Fruit fly (Drosophila melanogaster) whole organism, embryonic: Measurements from ENCODE around the gene DEF8.
A peak's percentile ranks its signal among the peaks of the same experiment; 100 is the strongest.

Experiments used
- Atf6 ChIP-seq: fragments of 200-800 bp; sonication (Bioruptor generic); IDR thresholded peaks from 2 replicates; pipeline ENCODE4 v1.3.6; 2022; ENCODE audit warnings: missing biosample characterization, missing genetic modification characterization
- CG10366 ChIP-seq: fragments of 200-800 bp; sonication (Bioruptor generic); IDR thresholded peaks from 2 replicates; pipeline ENCODE4 v1.3.6; 2022; ENCODE audit warnings: missing biosample characterization, missing genetic modification characterization
- CG10979 ChIP-seq: fragments of 200-800 bp; sonication (Bioruptor generic); optimal IDR thresholded peaks from 2 replicates; lab custom pipeline; 2018; ENCODE audit warnings: missing biosample characterization, mild to moderate bottlenecking, missing genetic modification characterization, moderate library complexity
- CG11695 ChIP-seq: fragments of 200-800 bp; sonication (Bioruptor generic); IDR thresholded peaks from 3 replicates; pipeline ENCODE4 v1.3.6; 2022; ENCODE audit warnings: missing biosample characterization, missing genetic modification characterization
- CG11696 ChIP-seq: fragments of 200-800 bp; sonication (Bioruptor generic); IDR thresholded peaks from 2 replicates; pipeline ENCODE4 v1.3.6; 2022; ENCODE audit warnings: missing biosample characterization, missing genetic modification characterization
- CG12236 ChIP-seq: fragments of 200-800 bp; sonication (Bioruptor generic); optimal IDR thresholded peaks from 2 replicates; lab custom pipeline; 2016; ENCODE audit warnings: missing biosample characterization, missing genetic modification characterization
- CG12744 ChIP-seq: fragments of 200-800 bp; sonication (Bioruptor generic); optimal IDR thresholded peaks from 2 replicates; lab custom pipeline; 2016; ENCODE audit warnings: missing biosample characterization, missing genetic modification characterization
- CG14667 ChIP-seq: fragments of 200-800 bp; sonication (Bioruptor generic); IDR thresholded peaks from 2 replicates; pipeline ENCODE4 v1.3.6; 2022; ENCODE audit warnings: missing biosample characterization, missing genetic modification characterization
- CG14860 ChIP-seq: fragments of 200-800 bp; sonication (Bioruptor generic); IDR thresholded peaks from 3 replicates; pipeline ENCODE4 v1.3.6; 2022; ENCODE audit warnings: missing biosample characterization, missing genetic modification characterization; ENCODE audit not compliant: partially characterized antibody
- CG15479 ChIP-seq: fragments of 200-800 bp; sonication (Bioruptor generic); optimal IDR thresholded peaks from 3 replicates; lab custom pipeline; 2019; ENCODE audit warnings: missing biosample characterization, mild to moderate bottlenecking, missing genetic modification characterization, moderate library complexity
- CG16863 ChIP-seq: fragments of 200-800 bp; sonication (Bioruptor generic); optimal IDR thresholded peaks from 3 replicates; lab custom pipeline; 2016; ENCODE audit warnings: missing biosample characterization, missing genetic modification characterization
- CG17385 ChIP-seq: fragments of 200-800 bp; sonication (Bioruptor generic); optimal IDR thresholded peaks from 3 replicates; lab custom pipeline; 2018; ENCODE audit warnings: missing biosample characterization, mild to moderate bottlenecking, missing genetic modification characterization
- CG18262 ChIP-seq: fragments of 200-800 bp; optimal IDR thresholded peaks from 3 replicates; lab custom pipeline; 2019; ENCODE audit warnings: missing biosample characterization, mild to moderate bottlenecking, missing genetic modification characterization, moderate library complexity
- CG18599 ChIP-seq: fragments of 200-800 bp; sonication (Bioruptor generic); optimal IDR thresholded peaks from 3 replicates; lab custom pipeline; 2017; ENCODE audit warnings: missing biosample characterization, missing genetic modification characterization, mild to moderate bottlenecking, moderate library complexity, missing genetic modification reagents
- CG2129 ChIP-seq: fragments of 200-800 bp; sonication (Bioruptor generic); IDR thresholded peaks from 2 replicates; pipeline ENCODE4 v1.3.6; 2022; ENCODE audit warnings: missing biosample characterization, missing genetic modification characterization; ENCODE audit not compliant: partially characterized antibody
- CG31365 ChIP-seq: fragments of 200-800 bp; sonication (Bioruptor generic); optimal IDR thresholded peaks from 2 replicates; lab custom pipeline; 2018; ENCODE audit warnings: missing biosample characterization, mild to moderate bottlenecking, missing genetic modification characterization
- CG6254 ChIP-seq: fragments of 200-800 bp; sonication (Bioruptor generic); optimal IDR thresholded peaks from 3 replicates; lab custom pipeline; 2017; ENCODE audit warnings: mild to moderate bottlenecking, missing biosample characterization, missing genetic modification reagents, missing genetic modification characterization
- CG6272 ChIP-seq: fragments of 200-800 bp; sonication (Bioruptor generic); IDR thresholded peaks from 2 replicates; pipeline ENCODE4 v1.3.6; 2022; ENCODE audit warnings: missing biosample characterization, missing genetic modification characterization
- CG7839 ChIP-seq: fragments of 200-800 bp; sonication (Bioruptor generic); optimal IDR thresholded peaks from 3 replicates; lab custom pipeline; 2018; ENCODE audit warnings: missing biosample characterization, mild to moderate bottlenecking, missing genetic modification characterization, moderate library complexity
- CG7963 ChIP-seq: fragments of 200-800 bp; sonication (Bioruptor generic); IDR thresholded peaks from 3 replicates; pipeline ENCODE4 v1.3.6; 2022; ENCODE audit warnings: missing biosample characterization, missing genetic modification characterization; ENCODE audit not compliant: partially characterized antibody
- CG9932 ChIP-seq: fragments of 200-800 bp; sonication (Bioruptor generic); IDR thresholded peaks from 2 replicates; pipeline ENCODE4 v1.3.6; 2022; ENCODE audit warnings: missing biosample characterization, missing genetic modification characterization
- CTCF ChIP-seq: fragments of 200-800 bp; sonication (Bioruptor generic); optimal IDR thresholded peaks from 2 replicates; lab custom pipeline; 2017; ENCODE audit warnings: missing biosample characterization, mild to moderate bottlenecking, missing genetic modification characterization, moderate library complexity
- D ChIP-seq, 2 experiments: fragments of 200-800 bp in 1 of 2; fragments of >200 bp in 1 of 2; sonication (Bioruptor generic) in 1 of 2; optimal IDR thresholded peaks; 2 replicates in 1 of 2; 3 replicates in 1 of 2; lab custom pipeline; 2017; ENCODE audit warnings: mild to moderate bottlenecking in 1 of 2, missing biosample characterization in 1 of 2, missing genetic modification characterization in 1 of 2, missing genetic modification reagents in 1 of 2
- Dll ChIP-seq: fragments of 200-800 bp; sonication (Bioruptor generic); IDR thresholded peaks from 4 replicates; pipeline ENCODE4 v1.3.6; 2022; ENCODE audit warnings: missing biosample characterization, missing genetic modification characterization; ENCODE audit not compliant: partially characterized antibody
- Doc3 ChIP-seq: fragments of 200-800 bp; sonication (Bioruptor generic); IDR thresholded peaks from 3 replicates; pipeline ENCODE4 v1.3.6; 2022; ENCODE audit warnings: missing biosample characterization, missing genetic modification characterization; ENCODE audit not compliant: partially characterized antibody
- Hey ChIP-seq: fragments of 200-800 bp; sonication (Bioruptor generic); optimal IDR thresholded peaks from 3 replicates; lab custom pipeline; 2018; ENCODE audit warnings: missing biosample characterization, mild to moderate bottlenecking, missing genetic modification characterization
- Lim3 ChIP-seq: fragments of 200-800 bp; sonication (Bioruptor generic); IDR thresholded peaks from 2 replicates; pipeline ENCODE4 v1.3.6; 2022; ENCODE audit warnings: missing biosample characterization, missing genetic modification characterization
- Med ChIP-seq: fragments of 200-800 bp; sonication (Bioruptor generic); peaks from one replicate; lab custom pipeline; 2016; ENCODE audit warnings: missing biosample characterization, missing genetic modification characterization, mild to moderate bottlenecking, inconsistent platforms, moderate library complexity
- Mrtf ChIP-seq: fragments of 200-800 bp; sonication (Bioruptor generic); IDR thresholded peaks from 3 replicates; pipeline ENCODE4 v1.3.6; 2022; ENCODE audit warnings: missing biosample characterization, missing genetic modification characterization
- Ravus ChIP-seq: fragments of 200-800 bp; sonication (Bioruptor generic); IDR thresholded peaks from 2 replicates; pipeline ENCODE4 v1.3.6; 2022; ENCODE audit warnings: missing biosample characterization, missing genetic modification characterization
- caup ChIP-seq: fragments of 200-800 bp; sonication (Bioruptor generic); optimal IDR thresholded peaks from 3 replicates; lab custom pipeline; 2017; ENCODE audit warnings: missing biosample characterization, mild to moderate bottlenecking, missing genetic modification characterization, moderate library complexity; ENCODE audit not compliant: severe bottlenecking
- chif ChIP-seq, 2 experiments: fragments of 200-800 bp; sonication (Bioruptor generic); optimal IDR thresholded peaks; 3 replicates each; lab custom pipeline; 2016; ENCODE audit warnings: missing biosample characterization in 2 of 2, missing genetic modification characterization in 2 of 2
- cwo ChIP-seq: fragments of 200-800 bp; sonication (Bioruptor generic); optimal IDR thresholded peaks from 3 replicates; lab custom pipeline; 2017; ENCODE audit warnings: missing biosample characterization, missing genetic modification characterization, mild to moderate bottlenecking, moderate library complexity, missing genetic modification reagents
- dmrt99B ChIP-seq: fragments of 200-800 bp; sonication (Bioruptor generic); optimal IDR thresholded peaks from 2 replicates; lab custom pipeline; 2018; ENCODE audit warnings: missing biosample characterization, mild to moderate bottlenecking, missing genetic modification characterization, moderate library complexity
- ems ChIP-seq: fragments of 200-800 bp; sonication (Bioruptor generic); optimal IDR thresholded peaks from 3 replicates; lab custom pipeline; 2016; ENCODE audit warnings: missing biosample characterization, missing genetic modification characterization
- fd96Cb ChIP-seq: fragments of 200-800 bp; sonication (Bioruptor generic); optimal IDR thresholded peaks from 2 replicates; lab custom pipeline; 2018; ENCODE audit warnings: missing biosample characterization, mild to moderate bottlenecking, missing genetic modification characterization, moderate library complexity
- gce ChIP-seq: fragments of 200-800 bp; sonication (Bioruptor generic); IDR thresholded peaks from 3 replicates; pipeline ENCODE4 v1.3.6; 2022; ENCODE audit warnings: missing biosample characterization, missing genetic modification characterization
- grn ChIP-seq: fragments of 200-800 bp; sonication (Bioruptor generic); optimal IDR thresholded peaks from 3 replicates; lab custom pipeline; 2017; ENCODE audit warnings: missing biosample characterization, missing genetic modification characterization
- mam ChIP-seq: fragments of 200-800 bp; sonication (Bioruptor generic); optimal IDR thresholded peaks from 3 replicates; lab custom pipeline; 2016; ENCODE audit warnings: missing biosample characterization, missing genetic modification characterization
- mld ChIP-seq: fragments of 200-800 bp; sonication (Bioruptor generic); IDR thresholded peaks from 3 replicates; pipeline ENCODE4 v1.3.6; 2022; ENCODE audit warnings: missing biosample characterization, missing genetic modification characterization; ENCODE audit not compliant: partially characterized antibody
- pb ChIP-seq: fragments of 200-800 bp; sonication (Bioruptor generic); optimal IDR thresholded peaks from 3 replicates; lab custom pipeline; 2016; ENCODE audit warnings: missing biosample characterization, missing genetic modification characterization
- phol ChIP-seq: fragments of 200-800 bp; sonication (Bioruptor generic); optimal IDR thresholded peaks from 3 replicates; lab custom pipeline; 2018; ENCODE audit warnings: missing biosample characterization, mild to moderate bottlenecking, missing genetic modification characterization, moderate library complexity
- repo ChIP-seq: fragments of 200-800 bp; sonication (Bioruptor generic); optimal IDR thresholded peaks from 2 replicates; lab custom pipeline; 2016; ENCODE audit warnings: missing biosample characterization, missing genetic modification characterization
- salm ChIP-seq: fragments of 200-800 bp; sonication (Bioruptor generic); optimal IDR thresholded peaks from 2 replicates; lab custom pipeline; 2018; ENCODE audit warnings: missing biosample characterization, mild to moderate bottlenecking, missing genetic modification characterization
- sens ChIP-seq: fragments of 200-800 bp; sonication (Bioruptor generic); peaks from one replicate; lab custom pipeline; 2016; ENCODE audit warnings: missing biosample characterization, missing genetic modification characterization
- sisA ChIP-seq: fragments of 200-800 bp; sonication (Bioruptor generic); IDR thresholded peaks from 2 replicates; pipeline ENCODE4 v1.3.6; 2022; ENCODE audit warnings: missing biosample characterization, missing genetic modification characterization
- sug ChIP-seq: fragments of 200-800 bp; optimal IDR thresholded peaks from 2 replicates; lab custom pipeline; 2019; ENCODE audit warnings: missing biosample characterization, mild to moderate bottlenecking, missing genetic modification characterization, moderate library complexity
- tgo ChIP-seq: fragments of 200-800 bp; sonication (Bioruptor generic); IDR thresholded peaks from 3 replicates; pipeline ENCODE4 v1.3.6; 2022; ENCODE audit warnings: missing biosample characterization, missing genetic modification characterization
- trem ChIP-seq: fragments of 200-800 bp; optimal IDR thresholded peaks from 3 replicates; lab custom pipeline; 2019; ENCODE audit warnings: missing biosample characterization, mild to moderate bottlenecking, missing genetic modification characterization, moderate library complexity
- ttk ChIP-seq: fragments of 200-800 bp; sonication (Bioruptor generic); IDR thresholded peaks from 2 replicates; pipeline ENCODE4 v2.1.2; 2022; ENCODE audit warnings: missing biosample characterization, missing genetic modification characterization

The DEF8 gene

DNA sequence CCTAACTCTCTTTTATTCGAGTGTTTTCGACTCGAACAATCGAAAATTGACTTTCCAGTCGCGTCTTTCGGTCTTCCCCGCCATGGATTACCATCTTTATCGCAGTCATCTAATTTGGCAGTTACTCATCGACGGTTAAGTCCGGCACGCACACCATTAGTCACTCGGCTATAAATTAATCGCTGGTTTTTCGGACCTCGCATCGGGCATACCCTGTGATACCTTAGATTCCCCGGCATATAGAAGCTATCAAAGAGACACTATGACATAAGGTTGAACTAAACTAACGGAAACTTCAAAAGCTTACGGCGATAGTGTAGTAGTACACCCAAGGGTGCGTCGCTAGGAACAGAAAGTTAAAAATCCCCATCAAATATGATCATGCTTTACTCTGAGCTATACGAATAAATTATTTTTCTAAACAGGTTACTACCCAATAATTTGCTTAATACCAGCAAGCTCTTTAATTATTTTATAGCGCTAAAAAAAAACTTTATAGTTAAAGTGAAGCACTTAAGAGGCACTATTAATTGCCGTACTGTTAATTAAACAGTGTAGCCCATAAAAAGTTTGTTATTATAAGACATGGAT is 47.0 kb downstream of the DEF8 start (continued):
- TF ChIP-seq Lim3 (GFP tag; lab: Robert Waterston, UW) (no peak), Hey (tag; lab: Kevin White, UChicago) (no peak), CG15479 (GFP tag; lab: Kevin White, UChicago) (no peak), Atf6 (GFP tag; lab: Robert Waterston, UW) (no peak), CG18599 (GFP tag; lab: Kevin White, UChicago) (peak; percentile 51), sens (GFP tag; lab: Kevin White, UChicago) (peak; percentile 60), CG12236 (GFP tag; lab: Kevin White, UChicago) (no peak), Mrtf (GFP tag; lab: Robert Waterston, UW) (no peak), CG2129 (GFP tag; lab: Robert Waterston, UW) (no peak), CTCF (GFP tag; lab: Kevin White, UChicago) (no peak), CG10979 (tag; lab: Kevin White, UChicago) (no peak), CG7963 (no peak), salm (tag; lab: Kevin White, UChicago) (no peak), mld (GFP tag; lab: Robert Waterston, UW) (no peak), Doc3 (GFP tag; lab: Robert Waterston, UW) (no peak), CG14667 (GFP tag; lab: Robert Waterston, UW) (no peak), ttk (GFP tag; lab: Robert Waterston, UW) (no peak), pb (GFP tag; lab: Kevin White, UChicago) (peak; percentile 6), mam (GFP tag; lab: Kevin White, UChicago) (peak; percentile 4), CG6272 (GFP tag; lab: Robert Waterston, UW) (no peak), sug (tag; lab: Kevin White, UChicago) (peak; percentile 23), CG10366 (GFP tag; lab: Robert Waterston, UW) (no peak), CG16863 (GFP tag; lab: Kevin White, UChicago) (no peak), CG11695 (GFP tag; lab: Robert Waterston, UW) (no peak), Med (GFP tag; lab: Kevin White, UChicago) (peak; percentile 67), CG9932 (GFP tag; lab: Robert Waterston, UW) (peak; percentile 7; the same call in 1 of the 2 replicates), CG14860 (no peak), Ravus (GFP tag; lab: Robert Waterston, UW) (no peak), cwo (peak; percentile 16), CG18262 (tag; lab: Kevin White, UChicago) (no peak), caup (GFP tag; lab: Kevin White, UChicago) (peak; percentile 9), trem (tag; lab: Kevin White, UChicago) (no peak), repo (no peak), CG31365 (tag; lab: Kevin White, UChicago) (no peak), CG17385 (GFP tag; lab: Kevin White, UChicago) (no peak), D (optimal IDR thresholded peaks at IDR 0.05; lab: Kevin White, UChicago) (no peak), D (GFP tag; optimal IDR thresholded peaks at IDR 0.05; lab: Kevin White, UChicago) (no peak), ems (GFP tag; lab: Kevin White, UChicago) (no peak), dmrt99B (tag; lab: Kevin White, UChicago) (peak; percentile 41), gce (GFP tag; lab: Robert Waterston, UW) (0 out of 3 replicates have a peak, but pooled peaks have one; percentile 21), tgo (GFP tag; lab: Robert Waterston, UW) (no peak), chif (GFP tag; optimal IDR thresholded peaks at IDR 0.05; lab: Kevin White, UChicago) (no peak), CG12744 (GFP tag; lab: Kevin White, UChicago) (no peak), CG7839 (tag; lab: Kevin White, UChicago) (peak; percentile 3), Dll (GFP tag; lab: Robert Waterston, UW) (no peak), sisA (no peak), CG11696 (GFP tag; lab: Robert Waterston, UW) (peak; percentile 80), CG6254 (GFP tag; lab: Kevin White, UChicago) (no peak), grn (GFP tag; lab: Kevin White, UChicago) (peak; percentile 34), fd96Cb (tag; lab: Kevin White, UChicago) (no peak), phol (tag; lab: Kevin White, UChicago) (no peak)
